Fruit fly (Drosophila melanogaster) whole organism, embryonic: Measurements from ENCODE around the gene CG15643.
A peak's percentile ranks its signal among the peaks of the same experiment; 100 is the strongest.

ENCODE experiments used
- ATbp ChIP-seq: fragments of 200-800 bp; sonication (Bioruptor generic); optimal IDR thresholded peaks from 2 replicates; lab custom pipeline; 2017; ENCODE audit warnings: missing biosample characterization, mild to moderate bottlenecking, missing genetic modification characterization, missing genetic modification reagents
- Atf-2 ChIP-seq: fragments of 200-800 bp; sonication (Bioruptor generic); optimal IDR thresholded peaks from 2 replicates; lab custom pipeline; 2016; ENCODE audit warnings: missing biosample characterization, missing genetic modification characterization
- Atf6 ChIP-seq: fragments of 200-800 bp; sonication (Bioruptor generic); IDR thresholded peaks from 2 replicates; pipeline ENCODE4 v1.3.6; 2022; ENCODE audit warnings: missing biosample characterization, missing genetic modification characterization
- B-H2 ChIP-seq: fragments of 200-800 bp; sonication (Bioruptor generic); optimal IDR thresholded peaks from 2 replicates; lab custom pipeline; 2018; ENCODE audit warnings: missing biosample characterization, mild to moderate bottlenecking, missing genetic modification characterization
- BEAF-32 ChIP-seq: fragments of 200-800 bp; sonication (Bioruptor generic); optimal IDR thresholded peaks from 3 replicates; lab custom pipeline; 2017; ENCODE audit warnings: missing biosample characterization, missing genetic modification characterization, mild to moderate bottlenecking, moderate library complexity, missing genetic modification reagents
- C15 ChIP-seq: fragments of 200-800 bp; sonication (Bioruptor generic); IDR thresholded peaks from 3 replicates; pipeline ENCODE4 v1.3.6; 2022; ENCODE audit warnings: missing biosample characterization, missing genetic modification characterization
- CG11504 ChIP-seq: fragments of 200-800 bp; sonication (Bioruptor generic); optimal IDR thresholded peaks from 3 replicates; lab custom pipeline; 2019; ENCODE audit warnings: missing biosample characterization, mild to moderate bottlenecking, missing genetic modification characterization, moderate library complexity
- CG11696 ChIP-seq: fragments of 200-800 bp; sonication (Bioruptor generic); IDR thresholded peaks from 2 replicates; pipeline ENCODE4 v1.3.6; 2022; ENCODE audit warnings: missing biosample characterization, missing genetic modification characterization
- CG11723 ChIP-seq: fragments of 200-800 bp; sonication (Bioruptor generic); optimal IDR thresholded peaks from 2 replicates; lab custom pipeline; 2017; ENCODE audit warnings: missing biosample characterization, mild to moderate bottlenecking, missing genetic modification characterization
- CG12299 ChIP-seq: fragments of 200-800 bp; sonication (Bioruptor generic); optimal IDR thresholded peaks from 2 replicates; lab custom pipeline; 2018; ENCODE audit warnings: missing biosample characterization, mild to moderate bottlenecking, missing genetic modification characterization
- CG12942 ChIP-seq: fragments of 200-800 bp; sonication (Bioruptor generic); optimal IDR thresholded peaks from 3 replicates; lab custom pipeline; 2016; ENCODE audit warnings: missing biosample characterization, missing genetic modification characterization
- CG14050 ChIP-seq: fragments of 200-800 bp; sonication (Bioruptor generic); IDR thresholded peaks from 3 replicates; pipeline ENCODE4 v1.3.6; 2022; ENCODE audit warnings: missing biosample characterization, missing genetic modification characterization
- CG15479 ChIP-seq: fragments of 200-800 bp; sonication (Bioruptor generic); optimal IDR thresholded peaks from 3 replicates; lab custom pipeline; 2019; ENCODE audit warnings: missing biosample characterization, mild to moderate bottlenecking, missing genetic modification characterization, moderate library complexity
- CG15601 ChIP-seq: fragments of 200-800 bp; sonication (Bioruptor generic); optimal IDR thresholded peaks from 3 replicates; lab custom pipeline; 2019; ENCODE audit warnings: missing biosample characterization, mild to moderate bottlenecking, missing genetic modification characterization, moderate library complexity
- CG2129 ChIP-seq: fragments of 200-800 bp; sonication (Bioruptor generic); IDR thresholded peaks from 2 replicates; pipeline ENCODE4 v1.3.6; 2022; ENCODE audit warnings: missing biosample characterization, missing genetic modification characterization; ENCODE audit not compliant: partially characterized antibody
- CG4282 ChIP-seq: fragments of 200-800 bp; sonication (Bioruptor generic); optimal IDR thresholded peaks from 2 replicates; lab custom pipeline; 2016; ENCODE audit warnings: missing biosample characterization, missing genetic modification characterization
- CG5953 ChIP-seq: fragments of 200-800 bp; sonication (Bioruptor generic); IDR thresholded peaks from 2 replicates; pipeline ENCODE4 v1.3.6; 2022; ENCODE audit warnings: missing biosample characterization, missing genetic modification characterization
- CG6254 ChIP-seq: fragments of 200-800 bp; sonication (Bioruptor generic); optimal IDR thresholded peaks from 3 replicates; lab custom pipeline; 2017; ENCODE audit warnings: mild to moderate bottlenecking, missing biosample characterization, missing genetic modification reagents, missing genetic modification characterization
- CG6683 ChIP-seq: fragments of 200-800 bp; sonication (Bioruptor generic); optimal IDR thresholded peaks from 2 replicates; lab custom pipeline; 2017; ENCODE audit warnings: missing biosample characterization, mild to moderate bottlenecking, missing genetic modification characterization, missing genetic modification reagents
- CG7357 ChIP-seq: fragments of 200-800 bp; sonication (Bioruptor generic); IDR thresholded peaks from 3 replicates; pipeline ENCODE4 v1.3.6; 2022; ENCODE audit warnings: missing biosample characterization, missing genetic modification characterization
- CG9932 ChIP-seq: fragments of 200-800 bp; sonication (Bioruptor generic); IDR thresholded peaks from 2 replicates; pipeline ENCODE4 v1.3.6; 2022; ENCODE audit warnings: missing biosample characterization, missing genetic modification characterization
- Chrac-16 ChIP-seq: fragments of 200-800 bp; sonication (Bioruptor generic); optimal IDR thresholded peaks from 3 replicates; lab custom pipeline; 2016; ENCODE audit warnings: missing biosample characterization, missing genetic modification characterization
- Dip3 ChIP-seq: fragments of 200-800 bp; sonication (Bioruptor generic); optimal IDR thresholded peaks from 3 replicates; lab custom pipeline; 2016; ENCODE audit warnings: missing biosample characterization, missing genetic modification characterization
- Ets65A ChIP-seq: fragments of 200-800 bp; sonication (Bioruptor generic); peaks from one replicate; lab custom pipeline; 2016; ENCODE audit warnings: missing biosample characterization, missing genetic modification characterization
- Hr3 ChIP-seq: fragments of 200-800 bp; sonication (Bioruptor generic); optimal IDR thresholded peaks from 3 replicates; lab custom pipeline; 2016; ENCODE audit warnings: missing biosample characterization, missing genetic modification characterization
- Hr39 ChIP-seq: fragments of >200 bp; optimal IDR thresholded peaks from 2 replicates; lab custom pipeline; 2017
- Nf-YA ChIP-seq: fragments of 200-800 bp; sonication (Bioruptor generic); IDR thresholded peaks from 2 replicates; pipeline ENCODE4 v1.3.6; 2022; ENCODE audit warnings: missing biosample characterization, missing genetic modification characterization
- Oli ChIP-seq: fragments of 200-800 bp; sonication (Bioruptor generic); optimal IDR thresholded peaks from 2 replicates; lab custom pipeline; 2018; ENCODE audit warnings: missing biosample characterization, mild to moderate bottlenecking, missing genetic modification characterization, moderate library complexity
- PHDP ChIP-seq: fragments of 200-800 bp; sonication (Bioruptor generic); optimal IDR thresholded peaks from 3 replicates; lab custom pipeline; 2018; ENCODE audit warnings: missing biosample characterization, mild to moderate bottlenecking, missing genetic modification characterization, moderate library complexity
- Rx ChIP-seq: fragments of 200-800 bp; sonication (Bioruptor generic); IDR thresholded peaks from 2 replicates; pipeline ENCODE4 v1.3.6; 2022; ENCODE audit warnings: missing biosample characterization, missing genetic modification characterization
- Sox102F ChIP-seq: fragments of 200-800 bp; sonication (Bioruptor generic); optimal IDR thresholded peaks from 2 replicates; lab custom pipeline; 2018; ENCODE audit warnings: missing biosample characterization, mild to moderate bottlenecking, missing genetic modification characterization, moderate library complexity
- Sry-δ ChIP-seq: fragments of 200-800 bp; sonication (Bioruptor generic); optimal IDR thresholded peaks from 2 replicates; lab custom pipeline; 2016; ENCODE audit warnings: missing biosample characterization, missing genetic modification characterization
- Stat92E ChIP-seq, 3 experiments: fragments of >200 bp in 2 of 3; fragments of 200-800 bp in 1 of 3; sonication (Bioruptor generic) in 1 of 3; optimal IDR thresholded peaks; 2 replicates each; lab custom pipeline; 2017 to 2019; ENCODE audit warnings: missing biosample characterization in 3 of 3, missing genetic modification characterization in 3 of 3, mild to moderate bottlenecking in 1 of 3, moderate library complexity in 1 of 3
- btn ChIP-seq: fragments of 200-800 bp; sonication (Bioruptor generic); optimal IDR thresholded peaks from 2 replicates; lab custom pipeline; 2016; ENCODE audit warnings: missing biosample characterization, missing genetic modification characterization
- en ChIP-seq: fragments of 200-800 bp; sonication (Bioruptor generic); optimal IDR thresholded peaks from 2 replicates; lab custom pipeline; 2016; ENCODE audit warnings: missing biosample characterization, missing genetic modification characterization
- gfzf ChIP-seq: fragments of 200-800 bp; sonication (Bioruptor generic); optimal IDR thresholded peaks from 2 replicates; lab custom pipeline; 2016; ENCODE audit warnings: missing biosample characterization, mild to moderate bottlenecking, missing genetic modification characterization, moderate library complexity
- her ChIP-seq: fragments of 200-800 bp; sonication (Bioruptor generic); optimal IDR thresholded peaks from 2 replicates; lab custom pipeline; 2016; ENCODE audit warnings: missing biosample characterization, missing genetic modification characterization
- hkb ChIP-seq, 2 experiments: fragments of 200-800 bp in 1 of 2; fragments of >200 bp in 1 of 2; sonication (Bioruptor generic) in 1 of 2; IDR thresholded peaks in 1 of 2; optimal IDR thresholded peaks in 1 of 2; 2 replicates each; pipeline versions ENCODE4 v1.3.6 to Lab custom; 2017 to 2022; ENCODE audit warnings: missing biosample characterization in 1 of 2, missing genetic modification characterization in 1 of 2
- ind ChIP-seq: fragments of 200-800 bp; sonication (Bioruptor generic); optimal IDR thresholded peaks from 3 replicates; lab custom pipeline; 2016; ENCODE audit warnings: missing biosample characterization, missing genetic modification characterization
- nau ChIP-seq: fragments of 200-800 bp; sonication (Bioruptor generic); optimal IDR thresholded peaks from 3 replicates; lab custom pipeline; 2017; ENCODE audit warnings: missing biosample characterization, mild to moderate bottlenecking, missing genetic modification characterization, missing genetic modification reagents
- nerfin-1 ChIP-seq: fragments of 200-800 bp; sonication (Bioruptor generic); optimal IDR thresholded peaks from 3 replicates; lab custom pipeline; 2019; ENCODE audit warnings: missing biosample characterization, mild to moderate bottlenecking, missing genetic modification characterization, moderate library complexity
- org-1 ChIP-seq: fragments of 200-800 bp; sonication (Bioruptor generic); optimal IDR thresholded peaks from 2 replicates; lab custom pipeline; 2017; ENCODE audit warnings: missing biosample characterization, missing genetic modification characterization
- pnt ChIP-seq: fragments of 200-800 bp; sonication (Bioruptor generic); optimal IDR thresholded peaks from 3 replicates; lab custom pipeline; 2016; ENCODE audit warnings: missing biosample characterization, missing genetic modification characterization
- psq ChIP-seq: fragments of 200-800 bp; sonication (Bioruptor generic); optimal IDR thresholded peaks from 2 replicates; lab custom pipeline; 2017; ENCODE audit warnings: missing biosample characterization, missing genetic modification characterization
- sisA ChIP-seq: fragments of 200-800 bp; sonication (Bioruptor generic); IDR thresholded peaks from 2 replicates; pipeline ENCODE4 v1.3.6; 2022; ENCODE audit warnings: missing biosample characterization, missing genetic modification characterization
- slbo ChIP-seq: fragments of 200-800 bp; sonication (Bioruptor generic); IDR thresholded peaks from 2 replicates; pipeline ENCODE4 v1.3.6; 2022; ENCODE audit warnings: missing biosample characterization, missing genetic modification characterization
- stc ChIP-seq: fragments of 200-800 bp; sonication (Bioruptor generic); IDR thresholded peaks from 2 replicates; pipeline ENCODE4 v1.3.6; 2022; ENCODE audit warnings: missing biosample characterization, missing genetic modification characterization
- tll ChIP-seq, 2 experiments: fragments of 200-800 bp in 1 of 2; fragments of >200 bp in 1 of 2; sonication (Bioruptor generic) in 1 of 2; optimal IDR thresholded peaks; 2 replicates each; lab custom pipeline; 2017 to 2019; ENCODE audit warnings: missing biosample characterization in 2 of 2, missing genetic modification characterization in 2 of 2, mild to moderate bottlenecking in 1 of 2, moderate library complexity in 1 of 2
- vfl ChIP-seq: fragments of 200-800 bp; sonication (Bioruptor generic); optimal IDR thresholded peaks from 2 replicates; lab custom pipeline; 2016; ENCODE audit warnings: missing biosample characterization, missing genetic modification characterization
- vnd ChIP-seq: fragments of 200-800 bp; sonication (Bioruptor generic); IDR thresholded peaks from 3 replicates; pipeline ENCODE4 v1.3.6; 2022; ENCODE audit warnings: missing biosample characterization, missing genetic modification characterization; ENCODE audit not compliant: partially characterized antibody

Gene CG15643

dm6 chrX:15549055-15549454 is 22.9 kb downstream of the CG15643 start (continued):
- TF ChIP-seq nerfin-1 (tag; lab: Kevin White, UChicago), result peak; percentile 66
- no peak for TF ChIP-seq Hr39 (lab: Kevin White, UChicago)
- TF ChIP-seq Ets65A, result peak; percentile 96
- peak; percentile 81 for TF ChIP-seq CG9932 (GFP tag; lab: Robert Waterston, UW)
- TF ChIP-seq BEAF-32 (GFP tag; lab: Kevin White, UChicago), result no peak
- peak; percentile 84 for TF ChIP-seq Sox102F (GFP tag; lab: Kevin White, UChicago)
- TF ChIP-seq CG4282 (GFP tag; lab: Kevin White, UChicago), result peak; percentile 12
- peak; percentile 32 for TF ChIP-seq btn (GFP tag; lab: Kevin White, UChicago)
- peak; percentile 70 for TF ChIP-seq Chrac-16
- peak; percentile 50; the same call in 2 of the 3 replicates for TF ChIP-seq CG14050
- peak; percentile 55 for TF ChIP-seq Atf-2 (GFP tag; lab: Kevin White, UChicago)
- TF ChIP-seq Rx (GFP tag; lab: Robert Waterston, UW), result 0 out of 2 replicates have a peak, but pooled peaks have one; percentile 8
- peak; percentile 26 for TF ChIP-seq CG6683 (GFP tag; lab: Kevin White, UChicago)
- TF ChIP-seq Atf6 (GFP tag; lab: Robert Waterston, UW), result peak; percentile 80
- peak; percentile 32; the same call in 1 of the 2 replicates for TF ChIP-seq Nf-YA (GFP tag; lab: Robert Waterston, UW)
- TF ChIP-seq en, result peak; percentile 58
- TF ChIP-seq Oli (tag; lab: Kevin White, UChicago), result peak; percentile 86
- peak; percentile 70 for TF ChIP-seq ind (GFP tag; lab: Kevin White, UChicago)
- peak; percentile 25 for TF ChIP-seq Sry-δ (GFP tag; lab: Kevin White, UChicago)
- peak; percentile 54 for TF ChIP-seq Dip3 (GFP tag; lab: Kevin White, UChicago)
- TF ChIP-seq sisA (GFP tag; lab: Robert Waterston, UW), result peak; percentile 75
- TF ChIP-seq Hr3, result peak; percentile 56
- TF ChIP-seq pnt (GFP tag; lab: Kevin White, UChicago), result peak; percentile 72
- no peak for TF ChIP-seq CG11696 (GFP tag; lab: Robert Waterston, UW)
- no peak for TF ChIP-seq psq (GFP tag; lab: Kevin White, UChicago)
- TF ChIP-seq CG12942 (GFP tag; lab: Kevin White, UChicago), result peak; percentile 45
- no peak for TF ChIP-seq tll (GFP tag; optimal IDR thresholded peaks at IDR 0.05; lab: Kevin White, UChicago)
- TF ChIP-seq CG2129 (GFP tag; lab: Robert Waterston, UW), result no peak
- peak; percentile 14 for TF ChIP-seq vfl
- no peak for TF ChIP-seq vnd (GFP tag; lab: Robert Waterston, UW)
- TF ChIP-seq CG15479 (GFP tag; lab: Kevin White, UChicago), result no peak
- peak; percentile 56; the same call in 1 of the 2 replicates for TF ChIP-seq CG5953 (GFP tag; lab: Robert Waterston, UW)
- peak; percentile 74; the same call in 2 of the 3 replicates for TF ChIP-seq CG7357
- peak; percentile 61 for TF ChIP-seq CG11723 (GFP tag; lab: Kevin White, UChicago)
- no peak for TF ChIP-seq B-H2
- peak; percentile 56 for TF ChIP-seq nau (GFP tag; lab: Kevin White, UChicago)
- peak; percentile 59 for TF ChIP-seq CG12299 (tag; lab: Kevin White, UChicago)
- peak; percentile 88 for TF ChIP-seq CG11504 (tag; lab: Kevin White, UChicago)
- peak; percentile 82 for TF ChIP-seq PHDP (tag; lab: Kevin White, UChicago)
- peak; percentile 67 for TF ChIP-seq her (GFP tag; lab: Kevin White, UChicago)
- peak; percentile 79 for TF ChIP-seq slbo
- no peak for TF ChIP-seq Stat92E (GFP tag; optimal IDR thresholded peaks at IDR 0.05; lab: Kevin White, UChicago)
- no peak for TF ChIP-seq CG15601 (tag; lab: Kevin White, UChicago)
- TF ChIP-seq hkb (optimal IDR thresholded peaks at IDR 0.05; lab: Kevin White, UChicago), result no peak
- TF ChIP-seq hkb (GFP tag; IDR thresholded peaks at IDR 0.05; lab: Robert Waterston, UW), result peak; percentile 72
- no peak for TF ChIP-seq C15 (GFP tag; lab: Robert Waterston, UW)
- TF ChIP-seq gfzf (GFP tag; lab: Kevin White, UChicago), result no peak
- peak; percentile 67; the same call in 1 of the 2 replicates for TF ChIP-seq stc (GFP tag; lab: Robert Waterston, UW)
- no peak for TF ChIP-seq CG6254 (GFP tag; lab: Kevin White, UChicago)
- TF ChIP-seq org-1 (GFP tag; lab: Kevin White, UChicago), result peak; percentile 64
- peak; percentile 75 for TF ChIP-seq ATbp (GFP tag; lab: Kevin White, UChicago)
